Fruit fly (Drosophila melanogaster) Kc167 (cell line): ENCODE results near the gene CG31751.

Source experiments
- Myc ChIP-seq: fragments of >200 bp; optimal IDR thresholded peaks from 2 replicates; lab custom pipeline; 2017; ENCODE audit warnings: missing external identifiers
- h ChIP-seq: fragments of >200 bp; optimal IDR thresholded peaks from 3 replicates; lab custom pipeline; 2018; ENCODE audit warnings: missing external identifiers
- insv ChIP-seq: fragments of >200 bp; optimal IDR thresholded peaks from 3 replicates; lab custom pipeline; 2018; ENCODE audit warnings: missing external identifiers
- psq ChIP-seq: fragments of >200 bp; optimal IDR thresholded peaks from 2 replicates; lab custom pipeline; 2017; ENCODE audit warnings: missing external identifiers

dm6 chr2L:18687827-18688226, 10.8 kb downstream of the CG31751 start:
- TF ChIP-seq insv (lab: Kevin White, UChicago) (no peak), psq (lab: Kevin White, UChicago) (no peak), Myc (lab: Kevin White, UChicago) (no peak), h (lab: Kevin White, UChicago) (no peak)
